Worm (Caenorhabditis elegans) whole organism, young adult: ENCODE results near the gene tbx-11.

ENCODE experiments used
- B0019.2 ChIP-seq: fragments of 200-800 bp; sonication (Bioruptor generic); conservative IDR thresholded peaks from 2 replicates; pipeline ENCODE4 v1.3.6; 2022; ENCODE audit warnings: missing genetic modification reagents, missing genetic modification characterization, missing compliant biosample characterization
- cebp-2 ChIP-seq: fragments of 200-800 bp; sonication (Bioruptor generic); IDR thresholded peaks from 2 replicates; pipeline ENCODE4 v1.3.6; 2022; ENCODE audit warnings: missing genetic modification characterization, missing compliant biosample characterization
- dpl-1 ChIP-seq: fragments of 150-350 bp; optimal IDR thresholded peaks from 2 replicates; lab custom pipeline; 2014; ENCODE audit warnings: missing biosample characterization, missing genetic modification reagents, missing genetic modification characterization
- nhr-80 ChIP-seq: sonication (generic microtip); optimal IDR thresholded peaks from 2 replicates; lab custom pipeline; 2016; ENCODE audit warnings: missing genetic modification characterization, missing compliant biosample characterization
- snpc-1.1 ChIP-seq: sonication (generic microtip); optimal IDR thresholded peaks from 2 replicates; lab custom pipeline; 2017; ENCODE audit warnings: missing genetic modification characterization, mild to moderate bottlenecking, missing compliant biosample characterization, antibody characterized with exemption, moderate library complexity, missing genotype, missing genetic modification reagents; ENCODE audit not compliant: insufficient read depth
- somi-1 ChIP-seq: fragments of 200-800 bp; sonication (Bioruptor generic); optimal IDR thresholded peaks from 2 replicates; lab custom pipeline; 2018; ENCODE audit warnings: mild to moderate bottlenecking, missing genetic modification characterization, missing compliant biosample characterization
- tlf-1 ChIP-seq: fragments of 200-800 bp; sonication (Bioruptor generic); optimal IDR thresholded peaks from 2 replicates; lab custom pipeline; 2018; ENCODE audit warnings: mild to moderate bottlenecking, missing genetic modification characterization, missing compliant biosample characterization

- TF ChIP-seq nhr-80 (no peak), somi-1 (GFP tag; lab: Kevin White, UChicago) (no peak), cebp-2 (no peak), snpc-1.1 (no peak), tlf-1 (GFP tag; lab: Kevin White, UChicago) (no peak), B0019.2 (no peak), dpl-1 (GFP tag; lab: Kevin White, UChicago) (no peak)
Observed at ce11 chrIII:6072937-6073336, 26.2 kb upstream of the tbx-11 start.
